Worm (Caenorhabditis elegans) whole organism, young adult: ENCODE data around the gene T09F5.1.

Source experiments
- F10E7.11 ChIP-seq: sonication (generic microtip); optimal IDR thresholded peaks from 2 replicates; lab custom pipeline; 2017; ENCODE audit warnings: mild to moderate bottlenecking, missing genetic modification characterization, moderate library complexity, missing compliant biosample characterization
- K11D2.4 ChIP-seq: fragments of 200-800 bp; sonication (Bioruptor generic); IDR thresholded peaks from 2 replicates; pipeline ENCODE4 v1.3.6; 2022; ENCODE audit warnings: missing genetic modification reagents, missing genetic modification characterization, missing compliant biosample characterization
- Y67H2A.10 ChIP-seq: fragments of 200-800 bp; sonication (Bioruptor generic); conservative IDR thresholded peaks from 2 replicates; pipeline ENCODE4 v1.3.6; 2022; ENCODE audit warnings: missing genetic modification reagents, missing genetic modification characterization, missing compliant biosample characterization
- bed-1 ChIP-seq: fragments of 200-800 bp; sonication (Bioruptor generic); IDR thresholded peaks from 2 replicates; pipeline ENCODE4 v1.3.6; 2022; ENCODE audit warnings: missing genetic modification reagents, missing genetic modification characterization, missing compliant biosample characterization
- bed-2 ChIP-seq: fragments of 200-800 bp; sonication (Bioruptor generic); IDR thresholded peaks from 2 replicates; pipeline ENCODE4 v1.3.6; 2022; ENCODE audit warnings: missing genetic modification reagents, missing genetic modification characterization, missing compliant biosample characterization
- dpff-1 ChIP-seq: sonication (generic microtip); optimal IDR thresholded peaks from 2 replicates; lab custom pipeline; 2017; ENCODE audit warnings: mild to moderate bottlenecking, missing genetic modification characterization, missing compliant biosample characterization
- zfh-2 ChIP-seq: fragments of 200-800 bp; sonication (Bioruptor generic); conservative IDR thresholded peaks from 2 replicates; pipeline ENCODE4 v1.3.6; 2022; ENCODE audit warnings: missing genetic modification reagents, missing genetic modification characterization, missing compliant biosample characterization

DNA sequence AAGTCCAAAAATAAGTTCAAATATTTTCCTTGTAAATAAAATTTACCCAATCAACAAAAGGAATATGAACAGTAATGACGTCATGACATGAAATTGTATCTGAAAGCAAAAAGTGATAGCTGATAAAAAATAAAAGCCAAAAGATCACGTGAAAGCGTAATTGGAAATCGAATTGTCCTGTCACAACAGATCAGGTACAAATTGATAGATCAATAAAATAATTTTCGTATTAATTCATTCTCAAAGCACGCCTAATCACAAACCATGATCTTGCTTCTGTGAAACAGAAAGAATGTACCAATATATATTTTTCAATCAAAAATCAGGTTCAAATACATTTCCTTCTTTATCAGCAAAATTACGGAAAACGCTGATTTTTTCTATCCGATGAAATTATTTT lies 29.4 kb upstream of the T09F5.1 start, which contains the start of gene flor-1:
- TF ChIP-seq dpff-1 (tag; lab: Kevin White, UChicago) (no peak), K11D2.4 (GFP tag; lab: Robert Waterston, UW) (no peak), Y67H2A.10 (GFP tag; lab: Robert Waterston, UW) (no peak), bed-1 (GFP tag; lab: Robert Waterston, UW) (no peak), bed-2 (GFP tag; lab: Robert Waterston, UW) (no peak), zfh-2 (GFP tag; lab: Robert Waterston, UW) (no peak), F10E7.11 (no peak)
